Worm (Caenorhabditis elegans) whole organism, early embryonic: ENCODE results near the gene W09C2.8.

Experiments used
- B0310.2 ChIP-seq: sonication (generic microtip); optimal IDR thresholded peaks from 2 replicates; lab custom pipeline; 2016; ENCODE audit warnings: mild to moderate bottlenecking, missing genetic modification characterization, missing compliant biosample characterization
- ama-1 ChIP-seq: fragments of 150-350 bp; optimal IDR thresholded peaks from 2 replicates; lab custom pipeline; 2014
- ceh-13 ChIP-seq: fragments of 200-800 bp; sonication (Bioruptor generic); optimal IDR thresholded peaks from 2 replicates; lab custom pipeline; 2018; ENCODE audit warnings: mild to moderate bottlenecking, missing genetic modification characterization, missing compliant biosample characterization
- ceh-36 ChIP-seq: sonication (generic microtip); optimal IDR thresholded peaks from 2 replicates; lab custom pipeline; 2016; ENCODE audit warnings: missing genetic modification characterization, inconsistent platforms, missing compliant biosample characterization
- flt-1 ChIP-seq: fragments of 200-800 bp; sonication (Bioruptor generic); IDR thresholded peaks from 2 replicates; pipeline ENCODE4 v1.3.6; 2022; ENCODE audit warnings: missing genetic modification characterization, missing compliant biosample characterization
- hmbx-1 ChIP-seq: sonication (generic microtip); optimal IDR thresholded peaks from 2 replicates; lab custom pipeline; 2016; ENCODE audit warnings: mild to moderate bottlenecking, missing genetic modification characterization, missing compliant biosample characterization
- hmg-4 ChIP-seq: fragments of 200-800 bp; sonication (Bioruptor generic); optimal IDR thresholded peaks from 2 replicates; lab custom pipeline; 2018; ENCODE audit warnings: mild to moderate bottlenecking, missing genetic modification characterization, missing compliant biosample characterization
- hnd-1 ChIP-seq: sonication (generic microtip); optimal IDR thresholded peaks from 2 replicates; lab custom pipeline; 2016; ENCODE audit warnings: missing genetic modification characterization, missing compliant biosample characterization
- scrt-1 ChIP-seq: fragments of 200-800 bp; sonication (Bioruptor generic); IDR thresholded peaks from 2 replicates; pipeline ENCODE4 v1.3.6; 2022; ENCODE audit warnings: missing genetic modification characterization, missing compliant biosample characterization
- sea-1 ChIP-seq: fragments of 200-800 bp; sonication (Bioruptor generic); conservative IDR thresholded peaks from 2 replicates; pipeline ENCODE4 v1.3.6; 2022; ENCODE audit warnings: missing genetic modification characterization, missing compliant biosample characterization
- tbx-11 ChIP-seq: fragments of 200-800 bp; sonication (Bioruptor generic); IDR thresholded peaks from 2 replicates; pipeline ENCODE4 v1.3.6; 2022; ENCODE audit warnings: missing genetic modification characterization, missing compliant biosample characterization
- tra-4 ChIP-seq: sonication (generic microtip); optimal IDR thresholded peaks from 2 replicates; lab custom pipeline; 2017; ENCODE audit warnings: missing genetic modification characterization, missing compliant biosample characterization

DNA sequence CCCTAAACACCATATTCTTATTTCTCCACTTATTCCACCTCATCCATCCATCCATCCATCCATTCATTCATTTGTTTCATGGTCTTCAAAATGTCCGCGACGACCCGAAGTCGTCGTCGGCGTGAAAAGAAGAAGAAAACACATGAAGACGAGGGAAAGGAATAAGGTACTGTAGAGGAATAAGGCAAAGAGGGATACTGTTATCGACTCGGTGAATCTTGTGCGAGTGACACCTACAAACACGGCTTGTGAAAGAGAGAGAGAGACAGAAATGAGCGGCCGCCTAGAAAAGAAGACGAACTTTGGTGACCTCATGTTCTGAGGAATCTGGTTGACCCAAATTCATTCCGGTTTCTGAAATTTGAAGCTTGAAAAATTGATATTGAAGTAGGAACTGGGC is 15.1 kb downstream of the W09C2.8 start:
- no peak for TF ChIP-seq flt-1
- no peak for TF ChIP-seq scrt-1 (GFP tag; lab: Robert Waterston, UW)
- TF ChIP-seq sea-1 (GFP tag; lab: Robert Waterston, UW): no peak
- no peak for TF ChIP-seq ama-1
- TF ChIP-seq tbx-11 (GFP tag; lab: Robert Waterston, UW): no peak
- no peak for TF ChIP-seq hmg-4
- no peak for TF ChIP-seq tra-4
- no peak for TF ChIP-seq ceh-13 (GFP tag; lab: Kevin White, UChicago)
- TF ChIP-seq ceh-36: no peak
- no peak for TF ChIP-seq hmbx-1
- TF ChIP-seq B0310.2 (tag; lab: Kevin White, UChicago): no peak
- TF ChIP-seq hnd-1 (tag; lab: Kevin White, UChicago): no peak
